Fruit fly (Drosophila melanogaster): ENCODE data around the gene CG4995.

The CG4995 gene

dm6 chr2L:10341405-10341804 is 19.1 kb downstream of the CG4995 start, which contains the start of gene CG31715 (continued):
- TF ChIP-seq ham (GFP tag; IDR thresholded peaks at IDR 0.05) = no peak
- no peak for TF ChIP-seq CG18011 (GFP tag; optimal IDR thresholded peaks at IDR 0.05)
- no peak for TF ChIP-seq tup (GFP tag; optimal IDR thresholded peaks at IDR 0.05)
- TF ChIP-seq Ravus (GFP tag; IDR thresholded peaks at IDR 0.05) = no peak
- TF ChIP-seq crp (GFP tag; optimal IDR thresholded peaks at IDR 0.05) = peak in 1 of 2 experiments; percentile 56
- TF ChIP-seq CG9437 (GFP tag; optimal IDR thresholded peaks at IDR 0.05) = no peak
- no peak for TF ChIP-seq nerfin-1 (tag; optimal IDR thresholded peaks at IDR 0.05)
- no peak for TF ChIP-seq NK7.1 (GFP tag; optimal IDR thresholded peaks at IDR 0.05)
- TF ChIP-seq emc (GFP tag; optimal IDR thresholded peaks at IDR 0.05) = no peak
- no peak for TF ChIP-seq gro (GFP tag; optimal IDR thresholded peaks at IDR 0.05)
- no peak for TF ChIP-seq CG7372 (GFP tag; IDR thresholded peaks at IDR 0.05)
- TF ChIP-seq CG1647 (GFP tag; optimal IDR thresholded peaks at IDR 0.05) = no peak
- TF ChIP-seq CG32532 (GFP tag; IDR thresholded peaks at IDR 0.05) = peak; percentile 58; the same call in 1 of the 2 replicates
- TF ChIP-seq knrl (GFP tag; IDR thresholded peaks at IDR 0.05; ENCODE audit: partially characterized antibody) = 0 out of 3 replicates have a peak, but pooled peaks have one; percentile 28
- no peak for TF ChIP-seq Mrtf (GFP tag; IDR thresholded peaks at IDR 0.05)
- no peak for TF ChIP-seq lmd (GFP tag; IDR thresholded peaks at IDR 0.05)
- no peak for TF ChIP-seq cas (GFP tag; IDR thresholded peaks at IDR 0.05)
- TF ChIP-seq H2.0 (GFP tag; IDR thresholded peaks at IDR 0.05) = no peak
- TF ChIP-seq Stat92E (GFP tag; optimal IDR thresholded peaks at IDR 0.05) = no peak
- no peak for TF ChIP-seq CG4820 (GFP tag; optimal IDR thresholded peaks at IDR 0.05)
- TF ChIP-seq Oaz (GFP tag; IDR thresholded peaks at IDR 0.05) = no peak
- no peak for TF ChIP-seq shn (GFP tag; optimal IDR thresholded peaks at IDR 0.05)
- no peak for TF ChIP-seq Meics (GFP tag; optimal IDR thresholded peaks at IDR 0.05)
- TF ChIP-seq Rfx (GFP tag; IDR thresholded peaks at IDR 0.05) = no peak
- TF ChIP-seq Mes4 (GFP tag; optimal IDR thresholded peaks at IDR 0.05) = no peak
- TF ChIP-seq esg (GFP tag; conservative IDR thresholded peaks at IDR 0.05) = 0 out of 2 replicates have a peak, but pooled peaks have one; percentile 11
- TF ChIP-seq CG3726 (GFP tag; IDR thresholded peaks at IDR 0.05) = no peak
- no peak for TF ChIP-seq Mad (GFP tag; optimal IDR thresholded peaks at IDR 0.05)
- TF ChIP-seq Med (GFP tag) = peak; percentile 79
- TF ChIP-seq ash1 (GFP tag; optimal IDR thresholded peaks at IDR 0.05) = no peak
- peak; percentile 12 for TF ChIP-seq Dp (GFP tag; optimal IDR thresholded peaks at IDR 0.05)
- TF ChIP-seq gcm2 (GFP tag; optimal IDR thresholded peaks at IDR 0.05) = no peak
- TF ChIP-seq CG2889 (GFP tag; IDR thresholded peaks at IDR 0.05) = no peak
- no peak for TF ChIP-seq dati (GFP tag; IDR thresholded peaks at IDR 0.05)
- no peak for TF ChIP-seq eyg (GFP tag; optimal IDR thresholded peaks at IDR 0.05)
- TF ChIP-seq CG13123 (GFP tag; optimal IDR thresholded peaks at IDR 0.05) = no peak
- peak; percentile 54 for TF ChIP-seq CG12391 (tag; optimal IDR thresholded peaks at IDR 0.05)
- TF ChIP-seq lilli (GFP tag; optimal IDR thresholded peaks at IDR 0.05) = peak; percentile 24
- TF ChIP-seq caup (GFP tag; optimal IDR thresholded peaks at IDR 0.05; ENCODE audit: severe bottlenecking) = no peak
- TF ChIP-seq ro (GFP tag; IDR thresholded peaks at IDR 0.05) = no peak
- TF ChIP-seq CG31365 (tag; optimal IDR thresholded peaks at IDR 0.05) = no peak
- TF ChIP-seq BEAF-32 (GFP tag; optimal IDR thresholded peaks at IDR 0.05) = peak; percentile 67
- TF ChIP-seq run (tag; optimal IDR thresholded peaks at IDR 0.05) = no peak
- TF ChIP-seq CG11085 (GFP tag; IDR thresholded peaks at IDR 0.05) = no peak
- TF ChIP-seq Gug (GFP tag; IDR thresholded peaks at IDR 0.05) = no peak
- TF ChIP-seq MTF-1 (GFP tag; optimal IDR thresholded peaks at IDR 0.05; ENCODE audit: borderline replicate concordance) = no peak
- TF ChIP-seq MBD-R2 (GFP tag; IDR thresholded peaks at IDR 0.05) = peak; percentile 66
- TF ChIP-seq ken (GFP tag; IDR thresholded peaks at IDR 0.05) = no peak
- TF ChIP-seq pho (GFP tag; optimal IDR thresholded peaks at IDR 0.05) = no peak
- peak; percentile 21 for TF ChIP-seq YL-1 (GFP tag; optimal IDR thresholded peaks at IDR 0.05)
- no peak for TF ChIP-seq Sry-β (GFP tag; optimal IDR thresholded peaks at IDR 0.05)
- TF ChIP-seq Antp (GFP tag; optimal IDR thresholded peaks at IDR 0.05) = no peak
